Worm (Caenorhabditis elegans) whole organism, mixed stage, embryonic: ENCODE results near the gene Y61B8B.3.

Experiments used
- bed-3 ChIP-seq: fragments of 200-800 bp; sonication (Bioruptor generic); optimal IDR thresholded peaks from 3 replicates; lab custom pipeline; 2018; ENCODE audit warnings: mild to moderate bottlenecking, missing genetic modification characterization, moderate library complexity, missing compliant biosample characterization
- blmp-1 ChIP-seq: fragments of 150-350 bp; optimal IDR thresholded peaks from 2 replicates; lab custom pipeline; 2014; ENCODE audit warnings: missing biosample characterization, missing genetic modification characterization
- ceh-39 ChIP-seq: fragments of 150-350 bp; optimal IDR thresholded peaks from 2 replicates; lab custom pipeline; 2014; ENCODE audit warnings: missing biosample characterization, missing genetic modification characterization
- ceh-43 ChIP-seq: fragments of 200-800 bp; sonication (Bioruptor generic); optimal IDR thresholded peaks from 2 replicates; lab custom pipeline; 2018; ENCODE audit warnings: mild to moderate bottlenecking, missing genetic modification characterization, moderate library complexity, missing compliant biosample characterization
- ceh-83 ChIP-seq: fragments of 200-800 bp; sonication (Bioruptor generic); optimal IDR thresholded peaks from 2 replicates; lab custom pipeline; 2018; ENCODE audit warnings: mild to moderate bottlenecking, missing genetic modification characterization, missing compliant biosample characterization
- ces-1 ChIP-seq: fragments of 150-350 bp; optimal IDR thresholded peaks from 2 replicates; lab custom pipeline; 2014; ENCODE audit warnings: missing biosample characterization, missing genetic modification reagents, missing genetic modification characterization
- cnd-1 ChIP-seq: fragments of 200-800 bp; sonication (Bioruptor generic); optimal IDR thresholded peaks from 2 replicates; lab custom pipeline; 2018; ENCODE audit warnings: mild to moderate bottlenecking, missing genetic modification characterization, missing compliant biosample characterization
- drap-1 ChIP-seq: fragments of 200-800 bp; sonication (Bioruptor generic); optimal IDR thresholded peaks from 3 replicates; lab custom pipeline; 2018; ENCODE audit warnings: mild to moderate bottlenecking, missing genetic modification characterization, missing compliant biosample characterization
- elt-1 ChIP-seq: sonication (generic microtip); optimal IDR thresholded peaks from 2 replicates; lab custom pipeline; 2017; ENCODE audit warnings: missing genetic modification characterization, mild to moderate bottlenecking, missing compliant biosample characterization, antibody characterized with exemption, moderate library complexity, borderline replicate concordance; ENCODE audit not compliant: insufficient read depth
- flh-1 ChIP-seq: fragments of 200-800 bp; sonication (Bioruptor generic); optimal IDR thresholded peaks from 2 replicates; lab custom pipeline; 2018; ENCODE audit warnings: mild to moderate bottlenecking, missing genetic modification characterization, moderate library complexity, missing compliant biosample characterization
- ham-2 ChIP-seq: fragments of 200-800 bp; sonication (Bioruptor generic); optimal IDR thresholded peaks from 2 replicates; lab custom pipeline; 2018; ENCODE audit warnings: mild to moderate bottlenecking, missing genetic modification characterization, missing compliant biosample characterization
- hlh-1 ChIP-seq: fragments of 150-350 bp; optimal IDR thresholded peaks from 2 replicates; lab custom pipeline; 2014; ENCODE audit warnings: missing biosample characterization, missing genetic modification reagents, missing genetic modification characterization
- lin-13 ChIP-seq: fragments of 150-350 bp; optimal IDR thresholded peaks from 2 replicates; lab custom pipeline; 2014; ENCODE audit warnings: missing biosample characterization, missing genetic modification characterization
- lin-32 ChIP-seq: fragments of 200-800 bp; sonication (Bioruptor generic); optimal IDR thresholded peaks from 2 replicates; lab custom pipeline; 2018; ENCODE audit warnings: mild to moderate bottlenecking, missing genetic modification characterization, missing compliant biosample characterization
- mab-5 ChIP-seq: fragments of 150-350 bp; optimal IDR thresholded peaks from 2 replicates; lab custom pipeline; 2014; ENCODE audit warnings: missing biosample characterization, missing genetic modification characterization
- mep-1 ChIP-seq: fragments of 150-350 bp; optimal IDR thresholded peaks from 2 replicates; lab custom pipeline; 2017; ENCODE audit warnings: missing biosample characterization, missing genetic modification reagents, missing genetic modification characterization, inconsistent platforms
- mls-2 ChIP-seq: sonication (generic microtip); optimal IDR thresholded peaks from 2 replicates; lab custom pipeline; 2016; ENCODE audit warnings: mild to moderate bottlenecking, missing genetic modification characterization, moderate library complexity, missing compliant biosample characterization
- nhr-12 ChIP-seq: fragments of 150-350 bp; optimal IDR thresholded peaks from 2 replicates; lab custom pipeline; 2014; ENCODE audit warnings: missing biosample characterization, missing genetic modification characterization
- nhr-2 ChIP-seq: fragments of 150-350 bp; optimal IDR thresholded peaks from 2 replicates; lab custom pipeline; 2014; ENCODE audit warnings: missing biosample characterization, missing genetic modification characterization
- nhr-237 ChIP-seq: fragments of 150-350 bp; optimal IDR thresholded peaks from 2 replicates; lab custom pipeline; 2014; ENCODE audit warnings: missing biosample characterization, missing genetic modification characterization
- nhr-28 ChIP-seq: fragments of 150-350 bp; optimal IDR thresholded peaks from 2 replicates; lab custom pipeline; 2014; ENCODE audit warnings: missing biosample characterization, missing genetic modification characterization
- nhr-76 ChIP-seq: sonication (generic microtip); optimal IDR thresholded peaks from 2 replicates; lab custom pipeline; 2017; ENCODE audit warnings: missing biosample characterization, missing genetic modification characterization
- pha-4 ChIP-seq: fragments of 150-350 bp; optimal IDR thresholded peaks from 2 replicates; lab custom pipeline; 2018; ENCODE audit warnings: missing biosample characterization, missing genetic modification reagents, missing genetic modification characterization
- sem-2 ChIP-seq: fragments of 200-800 bp; sonication (Bioruptor generic); optimal IDR thresholded peaks from 2 replicates; lab custom pipeline; 2018; ENCODE audit warnings: mild to moderate bottlenecking, missing genetic modification characterization, missing compliant biosample characterization
- snpc-4 ChIP-seq: fragments of 150-350 bp; optimal IDR thresholded peaks from 2 replicates; lab custom pipeline; 2014; ENCODE audit warnings: missing biosample characterization, missing genetic modification characterization
- sptf-1 ChIP-seq: sonication (generic microtip); optimal IDR thresholded peaks from 2 replicates; lab custom pipeline; 2017; ENCODE audit warnings: mild to moderate bottlenecking, missing genetic modification characterization, moderate library complexity, missing compliant biosample characterization
- tbx-8 ChIP-seq: fragments of 200-800 bp; sonication (Bioruptor generic); optimal IDR thresholded peaks from 2 replicates; lab custom pipeline; 2018; ENCODE audit warnings: mild to moderate bottlenecking, missing genetic modification characterization, moderate library complexity, missing compliant biosample characterization
- unc-120 ChIP-seq: sonication (generic microtip); optimal IDR thresholded peaks from 2 replicates; lab custom pipeline; 2017; ENCODE audit warnings: missing genetic modification characterization, missing compliant biosample characterization; ENCODE audit not compliant: poor library complexity, severe bottlenecking
- unc-39 ChIP-seq: fragments of 150-350 bp; optimal IDR thresholded peaks from 2 replicates; lab custom pipeline; 2014; ENCODE audit warnings: missing biosample characterization, missing genetic modification characterization
- unc-62 ChIP-seq: fragments of 150-350 bp; optimal IDR thresholded peaks from 2 replicates; lab custom pipeline; 2014; ENCODE audit warnings: missing biosample characterization, missing genetic modification reagents, missing genetic modification characterization
- zip-8 ChIP-seq: fragments of 150-350 bp; optimal IDR thresholded peaks from 2 replicates; lab custom pipeline; 2014; ENCODE audit warnings: missing biosample characterization, missing genetic modification characterization
- ztf-11 ChIP-seq: fragments of 150-350 bp; optimal IDR thresholded peaks from 2 replicates; lab custom pipeline; 2014; ENCODE audit warnings: missing biosample characterization, missing genetic modification characterization

Y61B8B.3 gene

ce11 chrV:17339349-17339748, 27.1 kb upstream of the Y61B8B.3 start:
- TF ChIP-seq blmp-1 (no peak), mls-2 (tag; lab: Kevin White, UChicago) (no peak), nhr-12 (tag; lab: Kevin White, UChicago) (no peak), unc-120 (tag; lab: Kevin White, UChicago) (no peak), tbx-8 (GFP tag; lab: Kevin White, UChicago) (no peak), flh-1 (GFP tag; lab: Kevin White, UChicago) (no peak), mab-5 (tag; lab: Kevin White, UChicago) (no peak), ztf-11 (no peak), lin-32 (GFP tag; lab: Kevin White, UChicago) (no peak), zip-8 (no peak), elt-1 (tag; lab: Kevin White, UChicago) (no peak), ham-2 (GFP tag; lab: Kevin White, UChicago) (no peak), unc-39 (tag; lab: Kevin White, UChicago) (no peak), nhr-2 (tag; lab: Kevin White, UChicago) (no peak), ces-1 (GFP tag; lab: Kevin White, UChicago) (no peak), ceh-43 (GFP tag; lab: Kevin White, UChicago) (no peak), bed-3 (GFP tag; lab: Kevin White, UChicago) (no peak)

DNA sequence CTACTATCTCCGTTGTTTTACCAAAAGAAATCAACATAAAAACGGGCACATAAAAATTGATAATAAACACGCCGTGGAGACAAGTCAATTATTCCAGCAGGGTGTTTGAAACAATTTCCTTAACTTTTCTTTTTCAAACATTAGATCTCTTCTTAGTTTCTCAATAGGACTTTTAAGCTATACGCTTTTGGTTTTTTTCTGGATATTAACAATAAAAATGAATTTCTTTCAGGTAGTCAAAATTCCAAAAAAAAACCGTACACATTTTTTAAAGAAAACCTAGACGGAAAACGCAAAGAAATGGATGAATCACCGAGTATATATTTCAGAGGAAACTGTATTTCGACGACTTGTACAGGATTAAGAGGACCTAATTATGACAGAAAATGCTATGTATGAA, 19.1 kb upstream of the Y61B8B.3 start, which contains the start of gene fbxa-185:
TSS of gene fbxa-185 (plus strand) at position 301 of the 400 bp plus-strand sequence.
- no peak for TF ChIP-seq mab-5 (tag; lab: Kevin White, UChicago)
- no peak for TF ChIP-seq lin-13 (tag; lab: Kevin White, UChicago)
- TF ChIP-seq ham-2 (GFP tag; lab: Kevin White, UChicago) = no peak
- no peak for TF ChIP-seq sem-2
- no peak for TF ChIP-seq unc-120 (tag; lab: Kevin White, UChicago)
- no peak for TF ChIP-seq blmp-1
- no peak for TF ChIP-seq zip-8
- TF ChIP-seq pha-4 (tag; lab: Kevin White, UChicago) = no peak
- TF ChIP-seq sptf-1 (tag; lab: Kevin White, UChicago) = no peak
- no peak for TF ChIP-seq elt-1 (tag; lab: Kevin White, UChicago)
- TF ChIP-seq ceh-43 (GFP tag; lab: Kevin White, UChicago) = no peak
- no peak for TF ChIP-seq nhr-28 (tag; lab: Kevin White, UChicago)
- TF ChIP-seq unc-39 (tag; lab: Kevin White, UChicago) = no peak
- no peak for TF ChIP-seq mep-1
- TF ChIP-seq flh-1 (GFP tag; lab: Kevin White, UChicago) = no peak
- no peak for TF ChIP-seq drap-1
- no peak for TF ChIP-seq cnd-1 (tag; lab: Kevin White, UChicago)
- TF ChIP-seq nhr-76 (tag; lab: Kevin White, UChicago) = no peak
- no peak for TF ChIP-seq snpc-4
- TF ChIP-seq, all 35 proteins: peak for 0

ce11 chrV:17328497-17328896, 16.2 kb upstream of the Y61B8B.3 start, which contains the start of gene srg-44:
Gene srg-44, plus strand, starts transcription at chrV:17328797.
- TF ChIP-seq unc-120 (tag; lab: Kevin White, UChicago) = no peak
- no peak for TF ChIP-seq lin-13 (tag; lab: Kevin White, UChicago)
- TF ChIP-seq ham-2 (GFP tag; lab: Kevin White, UChicago) = no peak
- TF ChIP-seq hlh-1 = no peak
- TF ChIP-seq mls-2 (tag; lab: Kevin White, UChicago) = no peak
- no peak for TF ChIP-seq lin-32 (GFP tag; lab: Kevin White, UChicago)
- no peak for TF ChIP-seq nhr-237 (tag; lab: Kevin White, UChicago)
- TF ChIP-seq unc-39 (tag; lab: Kevin White, UChicago) = no peak
- TF ChIP-seq ceh-43 (GFP tag; lab: Kevin White, UChicago) = no peak
- no peak for TF ChIP-seq tbx-8 (GFP tag; lab: Kevin White, UChicago)
- TF ChIP-seq nhr-12 (tag; lab: Kevin White, UChicago) = no peak
- TF ChIP-seq cnd-1 (tag; lab: Kevin White, UChicago) = no peak
- no peak for TF ChIP-seq flh-1 (GFP tag; lab: Kevin White, UChicago)
- TF ChIP-seq nhr-76 (tag; lab: Kevin White, UChicago) = no peak
- no peak for TF ChIP-seq nhr-2 (tag; lab: Kevin White, UChicago)
- no peak for TF ChIP-seq ceh-39 (tag; lab: Kevin White, UChicago)
- no peak for TF ChIP-seq ceh-83 (GFP tag; lab: Kevin White, UChicago)
- TF ChIP-seq nhr-28 (tag; lab: Kevin White, UChicago) = no peak

ce11 chrV:17327867-17328266, 15.6 kb upstream of the Y61B8B.3 start, which contains the start of gene sdz-16:
Gene sdz-16, minus strand, starts transcription at chrV:17327967.
- TF ChIP-seq hlh-1 (no peak), ceh-43 (GFP tag; lab: Kevin White, UChicago) (no peak), ceh-83 (GFP tag; lab: Kevin White, UChicago) (no peak), blmp-1 (no peak), mab-5 (tag; lab: Kevin White, UChicago) (no peak), ceh-39 (tag; lab: Kevin White, UChicago) (no peak), flh-1 (GFP tag; lab: Kevin White, UChicago) (no peak), unc-62 (no peak), mep-1 (no peak), elt-1 (tag; lab: Kevin White, UChicago) (no peak), zip-8 (no peak), nhr-28 (tag; lab: Kevin White, UChicago) (no peak), pha-4 (tag; lab: Kevin White, UChicago) (no peak)
